Fruit fly (Drosophila melanogaster) whole organism, embryonic: ENCODE data around the gene Cand1.

Experiments
- Ada2b ChIP-seq: fragments of 200-800 bp; sonication (Bioruptor generic); IDR thresholded peaks from 2 replicates; pipeline ENCODE4 v1.3.6; 2022; ENCODE audit warnings: missing biosample characterization, missing genetic modification characterization
- BtbVII ChIP-seq: fragments of 200-800 bp; sonication (Bioruptor generic); optimal IDR thresholded peaks from 3 replicates; lab custom pipeline; 2017; ENCODE audit warnings: missing biosample characterization, mild to moderate bottlenecking, missing genetic modification characterization
- Bteb2 ChIP-seq: fragments of 200-800 bp; sonication (Bioruptor generic); optimal IDR thresholded peaks from 2 replicates; lab custom pipeline; 2016; ENCODE audit warnings: missing biosample characterization, missing genetic modification characterization
- CG1024 ChIP-seq: fragments of 200-800 bp; sonication (Bioruptor generic); IDR thresholded peaks from 2 replicates; pipeline ENCODE4 v1.3.6; 2022; ENCODE audit warnings: missing biosample characterization, missing genetic modification characterization
- CG11085 ChIP-seq: fragments of 200-800 bp; sonication (Bioruptor generic); IDR thresholded peaks from 2 replicates; pipeline ENCODE4 v1.3.6; 2022; ENCODE audit warnings: missing biosample characterization, missing genetic modification characterization
- CG11696 ChIP-seq: fragments of 200-800 bp; sonication (Bioruptor generic); IDR thresholded peaks from 2 replicates; pipeline ENCODE4 v1.3.6; 2022; ENCODE audit warnings: missing biosample characterization, missing genetic modification characterization
- CG12104 ChIP-seq: fragments of 200-800 bp; sonication (Bioruptor generic); optimal IDR thresholded peaks from 3 replicates; lab custom pipeline; 2016; ENCODE audit warnings: missing biosample characterization, missing genetic modification characterization
- CG12659 ChIP-seq: fragments of 200-800 bp; sonication (Bioruptor generic); optimal IDR thresholded peaks from 3 replicates; lab custom pipeline; 2017; ENCODE audit warnings: mild to moderate bottlenecking, missing biosample characterization, missing genetic modification reagents, missing genetic modification characterization
- CG13424 ChIP-seq: fragments of 200-800 bp; sonication (Bioruptor generic); optimal IDR thresholded peaks from 2 replicates; lab custom pipeline; 2019; ENCODE audit warnings: missing biosample characterization, mild to moderate bottlenecking, missing genetic modification characterization, moderate library complexity
- CG14014 ChIP-seq: fragments of 200-800 bp; sonication (Bioruptor generic); IDR thresholded peaks from 2 replicates; pipeline ENCODE4 v1.3.6; 2022; ENCODE audit warnings: missing biosample characterization, missing genetic modification characterization
- CG14667 ChIP-seq: fragments of 200-800 bp; sonication (Bioruptor generic); IDR thresholded peaks from 2 replicates; pipeline ENCODE4 v1.3.6; 2022; ENCODE audit warnings: missing biosample characterization, missing genetic modification characterization
- CG14710 ChIP-seq: fragments of 200-800 bp; sonication (Bioruptor generic); optimal IDR thresholded peaks from 3 replicates; lab custom pipeline; 2019; ENCODE audit warnings: missing biosample characterization, mild to moderate bottlenecking, missing genetic modification characterization, moderate library complexity
- CG1529 ChIP-seq: fragments of 200-800 bp; sonication (Bioruptor generic); optimal IDR thresholded peaks from 3 replicates; lab custom pipeline; 2018; ENCODE audit warnings: missing biosample characterization, missing genetic modification characterization
- CG1602 ChIP-seq: fragments of 200-800 bp; sonication (Bioruptor generic); optimal IDR thresholded peaks from 3 replicates; lab custom pipeline; 2016; ENCODE audit warnings: missing biosample characterization, missing genetic modification characterization
- CG2712 ChIP-seq: fragments of 200-800 bp; optimal IDR thresholded peaks from 3 replicates; lab custom pipeline; 2019; ENCODE audit warnings: missing biosample characterization, mild to moderate bottlenecking, missing genetic modification characterization, moderate library complexity
- CG2889 ChIP-seq: fragments of 200-800 bp; sonication (Bioruptor generic); IDR thresholded peaks from 3 replicates; pipeline ENCODE4 v1.3.6; 2022; ENCODE audit warnings: missing biosample characterization, missing genetic modification characterization
- CG32532 ChIP-seq: fragments of 200-800 bp; sonication (Bioruptor generic); IDR thresholded peaks from 2 replicates; pipeline ENCODE4 v1.3.6; 2022; ENCODE audit warnings: missing biosample characterization, missing genetic modification characterization
- CG34376 ChIP-seq: fragments of 200-800 bp; sonication (Bioruptor generic); optimal IDR thresholded peaks from 2 replicates; lab custom pipeline; 2018; ENCODE audit warnings: missing biosample characterization, mild to moderate bottlenecking, missing genetic modification characterization
- CG8388 ChIP-seq: fragments of 200-800 bp; sonication (Bioruptor generic); optimal IDR thresholded peaks from 2 replicates; lab custom pipeline; 2019; ENCODE audit warnings: missing biosample characterization, mild to moderate bottlenecking, missing genetic modification characterization, moderate library complexity
- Chrac-16 ChIP-seq: fragments of 200-800 bp; sonication (Bioruptor generic); optimal IDR thresholded peaks from 3 replicates; lab custom pipeline; 2016; ENCODE audit warnings: missing biosample characterization, missing genetic modification characterization
- CoRest ChIP-seq: fragments of 200-800 bp; sonication (Bioruptor generic); optimal IDR thresholded peaks from 3 replicates; lab custom pipeline; 2018; ENCODE audit warnings: missing biosample characterization, mild to moderate bottlenecking, missing genetic modification characterization, moderate library complexity
- CrebB ChIP-seq: fragments of 200-800 bp; sonication (Bioruptor generic); optimal IDR thresholded peaks from 3 replicates; lab custom pipeline; 2018; ENCODE audit warnings: missing biosample characterization, mild to moderate bottlenecking, missing genetic modification characterization
- D19A ChIP-seq: fragments of 200-800 bp; optimal IDR thresholded peaks from 3 replicates; lab custom pipeline; 2019; ENCODE audit warnings: missing biosample characterization, mild to moderate bottlenecking, missing genetic modification characterization, moderate library complexity
- ERR ChIP-seq: fragments of 200-800 bp; sonication (Bioruptor generic); optimal IDR thresholded peaks from 2 replicates; lab custom pipeline; 2016; ENCODE audit warnings: missing biosample characterization, missing genetic modification characterization
- HHEX ChIP-seq: fragments of 200-800 bp; sonication (Bioruptor generic); optimal IDR thresholded peaks from 3 replicates; lab custom pipeline; 2017; ENCODE audit warnings: missing biosample characterization, mild to moderate bottlenecking, missing genetic modification characterization, missing genetic modification reagents
- Max ChIP-seq: fragments of 200-800 bp; sonication (Bioruptor generic); optimal IDR thresholded peaks from 2 replicates; lab custom pipeline; 2016; ENCODE audit warnings: missing biosample characterization, mild to moderate bottlenecking, missing genetic modification characterization
- Med ChIP-seq: fragments of 200-800 bp; sonication (Bioruptor generic); peaks from one replicate; lab custom pipeline; 2016; ENCODE audit warnings: missing biosample characterization, missing genetic modification characterization, mild to moderate bottlenecking, inconsistent platforms, moderate library complexity
- Nf-YB ChIP-seq: fragments of 200-800 bp; sonication (Bioruptor generic); optimal IDR thresholded peaks from 3 replicates; lab custom pipeline; 2019; ENCODE audit warnings: missing biosample characterization, mild to moderate bottlenecking, missing genetic modification characterization, moderate library complexity
- Oli ChIP-seq: fragments of 200-800 bp; sonication (Bioruptor generic); optimal IDR thresholded peaks from 2 replicates; lab custom pipeline; 2018; ENCODE audit warnings: missing biosample characterization, mild to moderate bottlenecking, missing genetic modification characterization, moderate library complexity
- Opbp ChIP-seq: fragments of 200-800 bp; sonication (Bioruptor generic); IDR thresholded peaks from 3 replicates; pipeline ENCODE4 v1.3.6; 2022; ENCODE audit warnings: missing biosample characterization, missing genetic modification characterization; ENCODE audit not compliant: partially characterized antibody
- Optix ChIP-seq: fragments of 200-800 bp; sonication (Bioruptor generic); IDR thresholded peaks from 3 replicates; pipeline ENCODE4 v1.3.6; 2022; ENCODE audit warnings: missing biosample characterization, missing genetic modification characterization
- Rx ChIP-seq: fragments of 200-800 bp; sonication (Bioruptor generic); IDR thresholded peaks from 2 replicates; pipeline ENCODE4 v1.3.6; 2022; ENCODE audit warnings: missing biosample characterization, missing genetic modification characterization
- Trl ChIP-seq, 3 experiments: fragments of >200 bp in 2 of 3; fragments of 200-800 bp in 1 of 3; sonication (Bioruptor generic) in 1 of 3; optimal IDR thresholded peaks; 2 replicates in 1 of 3; 3 replicates in 2 of 3; lab custom pipeline; 2016 to 2017; ENCODE audit warnings: missing biosample characterization in 1 of 3, missing genetic modification characterization in 1 of 3
- Xbp1 ChIP-seq: fragments of 200-800 bp; sonication (Bioruptor generic); optimal IDR thresholded peaks from 3 replicates; lab custom pipeline; 2016; ENCODE audit warnings: missing biosample characterization, mild to moderate bottlenecking, missing genetic modification characterization
- Xrp1 ChIP-seq: fragments of 200-800 bp; sonication (Bioruptor generic); IDR thresholded peaks from 2 replicates; pipeline ENCODE4 v1.3.6; 2022; ENCODE audit warnings: missing biosample characterization, missing genetic modification characterization
- YL-1 ChIP-seq: fragments of 200-800 bp; sonication (Bioruptor generic); optimal IDR thresholded peaks from 3 replicates; lab custom pipeline; 2017; ENCODE audit warnings: missing biosample characterization, mild to moderate bottlenecking, missing genetic modification characterization
- ab ChIP-seq: fragments of 200-800 bp; sonication (Bioruptor generic); optimal IDR thresholded peaks from 2 replicates; lab custom pipeline; 2016; ENCODE audit warnings: missing biosample characterization, missing genetic modification characterization
- chif ChIP-seq, 2 experiments: fragments of 200-800 bp; sonication (Bioruptor generic); optimal IDR thresholded peaks; 3 replicates each; lab custom pipeline; 2016; ENCODE audit warnings: missing biosample characterization in 2 of 2, missing genetic modification characterization in 2 of 2
- crp ChIP-seq, 2 experiments: fragments of 200-800 bp; sonication (Bioruptor generic); optimal IDR thresholded peaks; 2 replicates in 1 of 2; 3 replicates in 1 of 2; lab custom pipeline; 2017; ENCODE audit warnings: missing biosample characterization in 2 of 2, missing genetic modification characterization in 2 of 2, mild to moderate bottlenecking in 1 of 2, moderate library complexity in 1 of 2
- fu2 ChIP-seq: fragments of 200-800 bp; sonication (Bioruptor generic); optimal IDR thresholded peaks from 2 replicates; lab custom pipeline; 2016; ENCODE audit warnings: missing biosample characterization, missing genetic modification characterization
- gsb-n ChIP-seq: fragments of 200-800 bp; sonication (Bioruptor generic); optimal IDR thresholded peaks from 3 replicates; lab custom pipeline; 2018; ENCODE audit warnings: missing biosample characterization, mild to moderate bottlenecking, missing genetic modification characterization
- hbn ChIP-seq: fragments of 200-800 bp; sonication (Bioruptor generic); IDR thresholded peaks from 2 replicates; pipeline ENCODE4 v1.3.6; 2022; ENCODE audit warnings: missing biosample characterization, missing genetic modification characterization; ENCODE audit not compliant: partially characterized antibody
- inv ChIP-seq: fragments of 200-800 bp; sonication (Bioruptor generic); IDR thresholded peaks from 2 replicates; pipeline ENCODE4 v1.3.6; 2022; ENCODE audit warnings: missing biosample characterization, missing genetic modification characterization; ENCODE audit not compliant: partially characterized antibody
- lmd ChIP-seq: fragments of 200-800 bp; sonication (Bioruptor generic); IDR thresholded peaks from 2 replicates; pipeline ENCODE4 v1.3.6; 2022; ENCODE audit warnings: missing biosample characterization, missing genetic modification characterization
- maf-S ChIP-seq: fragments of 200-800 bp; sonication (Bioruptor generic); optimal IDR thresholded peaks from 2 replicates; lab custom pipeline; 2016; ENCODE audit warnings: missing biosample characterization, missing genetic modification characterization
- odd ChIP-seq: fragments of 200-800 bp; sonication (Bioruptor generic); optimal IDR thresholded peaks from 2 replicates; lab custom pipeline; 2017; ENCODE audit warnings: missing biosample characterization, mild to moderate bottlenecking, missing genetic modification characterization
- pho ChIP-seq: fragments of 200-800 bp; sonication (Bioruptor generic); optimal IDR thresholded peaks from 2 replicates; lab custom pipeline; 2016; ENCODE audit warnings: missing biosample characterization, missing genetic modification characterization
- ssp ChIP-seq: fragments of 200-800 bp; sonication (Bioruptor generic); IDR thresholded peaks from 2 replicates; pipeline ENCODE4 v1.3.6; 2022; ENCODE audit warnings: missing biosample characterization, missing genetic modification characterization
- stwl ChIP-seq: fragments of 200-800 bp; sonication (Bioruptor generic); optimal IDR thresholded peaks from 3 replicates; lab custom pipeline; 2018; ENCODE audit warnings: missing biosample characterization, mild to moderate bottlenecking, missing genetic modification characterization, moderate library complexity
- twi ChIP-seq: fragments of 200-800 bp; optimal IDR thresholded peaks from 2 replicates; lab custom pipeline; 2019; ENCODE audit warnings: missing biosample characterization, mild to moderate bottlenecking, missing genetic modification characterization, moderate library complexity
- z ChIP-seq: fragments of 200-800 bp; sonication (Bioruptor generic); IDR thresholded peaks from 3 replicates; pipeline ENCODE4 v1.3.6; 2022; ENCODE audit warnings: missing biosample characterization, missing genetic modification characterization

Cand1 gene

DNA sequence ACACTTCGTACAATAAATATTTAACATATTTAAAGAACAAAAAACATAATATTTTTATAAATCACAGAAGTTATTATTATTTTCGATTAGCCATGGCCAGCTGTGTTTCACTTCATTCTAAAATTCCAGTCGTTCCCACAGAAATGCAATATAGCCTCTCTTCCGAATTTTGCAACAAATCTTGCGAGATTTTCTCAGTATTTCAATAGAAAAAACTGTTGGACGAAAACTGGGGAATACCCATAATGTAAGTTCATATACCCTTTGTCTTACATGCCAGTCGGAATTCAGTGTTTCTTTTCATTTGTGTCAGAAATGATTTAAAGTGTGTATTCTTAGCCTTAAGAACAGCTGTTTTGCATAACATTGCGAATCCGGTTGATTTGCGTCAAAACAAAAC is 6.0 kb downstream of the Cand1 start, which contains the start of the genes CtsL4 and ClpP (continued):
- peak; percentile 37 for TF ChIP-seq Ada2b
- peak; percentile 24 for TF ChIP-seq Bteb2 (GFP tag; lab: Kevin White, UChicago)
- no peak for TF ChIP-seq stwl (tag; lab: Kevin White, UChicago)
- TF ChIP-seq odd (GFP tag; lab: Kevin White, UChicago) = no peak
- no peak for TF ChIP-seq inv (GFP tag; lab: Robert Waterston, UW)
- no peak for TF ChIP-seq CG2889
- TF ChIP-seq Nf-YB (GFP tag; lab: Kevin White, UChicago) = peak; percentile 51
- peak; percentile 29 to 92 for TF ChIP-seq crp (GFP tag; optimal IDR thresholded peaks at IDR 0.05; lab: Kevin White, UChicago)
- TF ChIP-seq CG32532 (GFP tag; lab: Robert Waterston, UW) = peak; percentile 34
- TF ChIP-seq CG34376 (GFP tag; lab: Kevin White, UChicago) = peak; percentile 3
- no peak for TF ChIP-seq ab (GFP tag; lab: Kevin White, UChicago)
- no peak for TF ChIP-seq ERR (GFP tag; lab: Kevin White, UChicago)
- peak; percentile 8 for TF ChIP-seq fu2 (GFP tag; lab: Kevin White, UChicago)
- TF ChIP-seq Oli (tag; lab: Kevin White, UChicago) = peak; percentile 45
- peak; percentile 85 for TF ChIP-seq CG14667 (GFP tag; lab: Robert Waterston, UW)
- TF ChIP-seq Rx (GFP tag; lab: Robert Waterston, UW) = no peak
- no peak for TF ChIP-seq hbn (GFP tag; lab: Robert Waterston, UW)
- peak; percentile 67 for TF ChIP-seq CG14710 (tag; lab: Kevin White, UChicago)
- no peak for TF ChIP-seq gsb-n (tag; lab: Kevin White, UChicago)
- TF ChIP-seq maf-S = peak; percentile 3
- no peak for TF ChIP-seq z
- peak; percentile 97 for TF ChIP-seq ssp (GFP tag; lab: Robert Waterston, UW)
- peak; percentile 20 for TF ChIP-seq Max (GFP tag; lab: Kevin White, UChicago)
- peak; percentile 95 for TF ChIP-seq CG1024 (GFP tag; lab: Robert Waterston, UW)
- peak; percentile 61 for TF ChIP-seq twi (tag; lab: Kevin White, UChicago)
- peak; percentile 71 for TF ChIP-seq Xbp1
- no peak for TF ChIP-seq CG1529
- TF ChIP-seq CG2712 (tag; lab: Kevin White, UChicago) = peak; percentile 55
- no peak for TF ChIP-seq CG11085 (GFP tag; lab: Robert Waterston, UW)
- TF ChIP-seq Opbp = no peak
- TF ChIP-seq lmd = no peak
- TF ChIP-seq Xrp1 = peak; percentile 33; the same call in 1 of the 2 replicates
- peak; percentile 77 for TF ChIP-seq Med (GFP tag; lab: Kevin White, UChicago)
- no peak for TF ChIP-seq BtbVII (GFP tag; lab: Kevin White, UChicago)
- peak in 1 of 2 experiments; percentile 39 for TF ChIP-seq chif (GFP tag; optimal IDR thresholded peaks at IDR 0.05; lab: Kevin White, UChicago)
- peak; percentile 74 for TF ChIP-seq D19A (tag; lab: Kevin White, UChicago)
- no peak for TF ChIP-seq CG12104 (GFP tag; lab: Kevin White, UChicago)
- peak; percentile 68 for TF ChIP-seq CG8388
- no peak for TF ChIP-seq CG11696 (GFP tag; lab: Robert Waterston, UW)
- peak; percentile 52 for TF ChIP-seq Chrac-16 (GFP tag; lab: Kevin White, UChicago)
- TF ChIP-seq CoRest (tag; lab: Kevin White, UChicago) = peak; percentile 75
- peak; percentile 23 for TF ChIP-seq pho (GFP tag; lab: Kevin White, UChicago)
- TF ChIP-seq CG1602 (GFP tag; lab: Kevin White, UChicago) = peak; percentile 46
- peak; percentile 53 for TF ChIP-seq YL-1 (GFP tag; lab: Kevin White, UChicago)
- peak; percentile 27 for TF ChIP-seq HHEX
- TF ChIP-seq CG14014 (GFP tag; lab: Robert Waterston, UW) = no peak
- TF ChIP-seq Trl (optimal IDR thresholded peaks at IDR 0.05; lab: Kevin White, UChicago) = no peak
- TF ChIP-seq Trl (GFP tag; optimal IDR thresholded peaks at IDR 0.05; lab: Kevin White, UChicago) = peak; percentile 8
- TF ChIP-seq Optix (GFP tag; lab: Robert Waterston, UW) = peak; percentile 28; the same call in 1 of the 3 replicates
- TF ChIP-seq CG12659 = peak; percentile 76
- TF ChIP-seq CrebB (tag; lab: Kevin White, UChicago) = no peak
- TF ChIP-seq CG13424 (tag; lab: Kevin White, UChicago) = peak; percentile 50
